Fruit fly (Drosophila melanogaster): ENCODE data around the gene Mat89Ba.

Gene Mat89Ba

dm6 chr3R:16235941-16236712 is 36.1 kb downstream of the Mat89Ba start (continued):
- TF ChIP-seq CG12155 (GFP tag; optimal IDR thresholded peaks at IDR 0.05) (peak; percentile 65), Antp (GFP tag; optimal IDR thresholded peaks at IDR 0.05) (peak; percentile 58), CG17912 (GFP tag; optimal IDR thresholded peaks at IDR 0.05) (no peak), zen (tag; optimal IDR thresholded peaks at IDR 0.05) (peak; percentile 71), nerfin-1 (tag; optimal IDR thresholded peaks at IDR 0.05) (peak; percentile 86), pan (optimal IDR thresholded peaks at IDR 0.05) (no peak), pan (GFP tag; optimal IDR thresholded peaks at IDR 0.05 in 1 of 2, IDR thresholded peaks at IDR 0.05 in 1 of 2) (no peak), Kr (GFP tag; optimal IDR thresholded peaks at IDR 0.05) (peak; percentile 7), Fer1 (GFP tag; optimal IDR thresholded peaks at IDR 0.05) (peak; percentile 79), CG13624 (GFP tag; optimal IDR thresholded peaks at IDR 0.05) (no peak), zfh2 (GFP tag; optimal IDR thresholded peaks at IDR 0.05) (peak; percentile 82), CG9609 (GFP tag; optimal IDR thresholded peaks at IDR 0.05) (peak; percentile 61), CG8089 (GFP tag; optimal IDR thresholded peaks at IDR 0.05) (peak; percentile 38), sisA (GFP tag; IDR thresholded peaks at IDR 0.05) (no peak), dm (GFP tag; optimal IDR thresholded peaks at IDR 0.05) (peak; percentile 87), Oli (tag; optimal IDR thresholded peaks at IDR 0.05) (peak; percentile 97), eyg (GFP tag; optimal IDR thresholded peaks at IDR 0.05) (no peak), CG2129 (GFP tag; IDR thresholded peaks at IDR 0.05; ENCODE audit: partially characterized antibody) (no peak), vnd (GFP tag; IDR thresholded peaks at IDR 0.05; ENCODE audit: partially characterized antibody) (no peak), Hmr (GFP tag; optimal IDR thresholded peaks at IDR 0.05) (peak; percentile 95), Usf (GFP tag; optimal IDR thresholded peaks at IDR 0.05) (peak; percentile 97), CG8478 (optimal IDR thresholded peaks at IDR 0.05) (no peak), CG15601 (tag; optimal IDR thresholded peaks at IDR 0.05) (peak; percentile 88), schlank (tag; optimal IDR thresholded peaks at IDR 0.05) (peak; percentile 10), wor (GFP tag; IDR thresholded peaks at IDR 0.05) (no peak), CG15269 (tag; optimal IDR thresholded peaks at IDR 0.05) (peak; percentile 91), run (tag; optimal IDR thresholded peaks at IDR 0.05) (peak; percentile 79), D19B (GFP tag; optimal IDR thresholded peaks at IDR 0.05) (peak; percentile 87), Sry-β (GFP tag; optimal IDR thresholded peaks at IDR 0.05) (peak; percentile 21), br (optimal IDR thresholded peaks at IDR 0.05) (no peak), Side (GFP tag; optimal IDR thresholded peaks at IDR 0.05) (peak; percentile 4), CG18011 (GFP tag; optimal IDR thresholded peaks at IDR 0.05) (peak; percentile 61), CG2889 (GFP tag; IDR thresholded peaks at IDR 0.05) (no peak), rib (GFP tag; IDR thresholded peaks at IDR 0.05) (no peak), E2f1 (GFP tag; IDR thresholded peaks at IDR 0.05) (no peak), Hr39 (optimal IDR thresholded peaks at IDR 0.05) (no peak), CG30431 (GFP tag; optimal IDR thresholded peaks at IDR 0.05) (peak; percentile 94), CG10274 (GFP tag; optimal IDR thresholded peaks at IDR 0.05) (peak; percentile 88), nom (GFP tag; optimal IDR thresholded peaks at IDR 0.05) (peak; percentile 63), CoRest (tag; optimal IDR thresholded peaks at IDR 0.05) (peak; percentile 98), peb (GFP tag; IDR thresholded peaks at IDR 0.05) (no peak), CG16779 (GFP tag; IDR thresholded peaks at IDR 0.05) (no peak), CG12769 (tag; optimal IDR thresholded peaks at IDR 0.05) (peak; percentile 99), Optix (GFP tag; IDR thresholded peaks at IDR 0.05) (no peak), pita (GFP tag; optimal IDR thresholded peaks at IDR 0.05) (no peak), CG6683 (GFP tag; optimal IDR thresholded peaks at IDR 0.05) (peak; percentile 86), sima (GFP tag; optimal IDR thresholded peaks at IDR 0.05) (no peak), CG15696 (tag; optimal IDR thresholded peaks at IDR 0.05) (peak; percentile 90), kni (GFP tag; optimal IDR thresholded peaks at IDR 0.05) (peak; percentile 90), nmo (GFP tag; optimal IDR thresholded peaks at IDR 0.05) (peak; percentile 98)
